Fruit fly (Drosophila melanogaster) whole organism: Measurements from ENCODE around the gene Nfs1.

ENCODE experiments used
- Dll ChIP-seq: fragments of >200 bp; optimal IDR thresholded peaks from 2 replicates; lab custom pipeline; 2017
- psq ChIP-seq: fragments of >200 bp; optimal IDR thresholded peaks from 2 replicates; lab custom pipeline; 2017

DNA sequence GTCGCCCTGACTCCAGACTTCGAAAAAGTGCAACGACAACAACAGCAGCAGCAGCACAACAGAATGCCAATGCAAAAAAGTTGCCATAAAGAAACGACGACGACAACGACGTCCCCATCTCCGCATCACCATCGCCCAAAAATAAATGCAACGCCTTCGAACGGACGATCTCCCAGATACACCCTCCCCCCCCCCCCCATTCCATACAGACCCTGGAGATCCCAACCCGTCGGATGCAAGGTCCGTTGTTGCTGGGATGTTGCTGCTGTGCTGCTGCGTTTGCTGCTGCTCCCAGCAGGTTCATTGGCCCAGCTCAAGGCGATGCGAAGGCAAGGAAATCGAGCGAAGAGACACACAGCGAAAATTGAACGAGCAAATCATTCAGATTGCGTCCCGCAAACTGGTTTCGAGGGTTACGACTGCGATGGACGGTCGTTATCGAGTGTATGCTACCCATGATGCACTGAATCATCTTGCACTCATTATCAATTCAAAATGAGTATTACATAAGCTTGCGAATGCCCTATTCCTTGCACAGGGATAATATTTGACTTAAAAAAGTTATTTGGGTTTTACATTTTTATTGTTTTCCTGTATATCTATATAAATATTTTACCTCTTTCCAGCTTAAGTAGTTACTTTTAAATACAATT is 14.4 kb downstream of the Nfs1 start:
- no peak for TF ChIP-seq psq (lab: Kevin White, UChicago)
- no peak for TF ChIP-seq Dll
